Fruit fly (Drosophila melanogaster) whole organism, embryonic: ENCODE results near the gene CG6106.

Source experiments
- Adf1 ChIP-seq: fragments of 200-800 bp; sonication (Bioruptor generic); IDR thresholded peaks from 2 replicates; pipeline ENCODE4 v1.3.6; 2022; ENCODE audit warnings: missing biosample characterization, missing genetic modification characterization
- Blimp-1 ChIP-seq: fragments of 200-800 bp; sonication (Bioruptor generic); optimal IDR thresholded peaks from 3 replicates; lab custom pipeline; 2018; ENCODE audit warnings: missing biosample characterization, missing genetic modification characterization, mild to moderate bottlenecking, moderate library complexity, missing genetic modification reagents
- CG10321 ChIP-seq: fragments of 200-800 bp; sonication (Bioruptor generic); IDR thresholded peaks from 2 replicates; pipeline ENCODE4 v1.3.6; 2022; ENCODE audit warnings: missing biosample characterization, missing genetic modification characterization
- CG13296 ChIP-seq: fragments of 200-800 bp; sonication (Bioruptor generic); optimal IDR thresholded peaks from 3 replicates; lab custom pipeline; 2018; ENCODE audit warnings: missing biosample characterization, mild to moderate bottlenecking, missing genetic modification characterization
- CG16813 ChIP-seq: fragments of 200-800 bp; sonication (Bioruptor generic); IDR thresholded peaks from 3 replicates; pipeline ENCODE4 v1.3.6; 2022; ENCODE audit warnings: missing biosample characterization, missing genetic modification characterization; ENCODE audit not compliant: partially characterized antibody
- CG1832 ChIP-seq: fragments of 200-800 bp; sonication (Bioruptor generic); optimal IDR thresholded peaks from 2 replicates; lab custom pipeline; 2017; ENCODE audit warnings: missing biosample characterization, mild to moderate bottlenecking, missing genetic modification characterization, inconsistent platforms
- CG3995 ChIP-seq: fragments of 200-800 bp; sonication (Bioruptor generic); optimal IDR thresholded peaks from 3 replicates; lab custom pipeline; 2016; ENCODE audit warnings: missing biosample characterization, missing genetic modification characterization
- CG4854 ChIP-seq: fragments of 200-800 bp; sonication (Bioruptor generic); optimal IDR thresholded peaks from 2 replicates; lab custom pipeline; 2016; ENCODE audit warnings: missing biosample characterization, missing genetic modification characterization, inconsistent platforms
- CG6254 ChIP-seq: fragments of 200-800 bp; sonication (Bioruptor generic); optimal IDR thresholded peaks from 3 replicates; lab custom pipeline; 2017; ENCODE audit warnings: mild to moderate bottlenecking, missing biosample characterization, missing genetic modification reagents, missing genetic modification characterization
- CG7556 ChIP-seq: fragments of 200-800 bp; sonication (Bioruptor generic); optimal IDR thresholded peaks from 2 replicates; lab custom pipeline; 2017; ENCODE audit warnings: missing biosample characterization, mild to moderate bottlenecking, missing genetic modification characterization
- CG7786 ChIP-seq: fragments of 200-800 bp; sonication (Bioruptor generic); optimal IDR thresholded peaks from 2 replicates; lab custom pipeline; 2016; ENCODE audit warnings: missing biosample characterization, missing genetic modification characterization
- CG9727 ChIP-seq: fragments of 200-800 bp; sonication (Bioruptor generic); optimal IDR thresholded peaks from 3 replicates; lab custom pipeline; 2017; ENCODE audit warnings: missing biosample characterization, mild to moderate bottlenecking, missing genetic modification characterization
- D ChIP-seq, 2 experiments: fragments of 200-800 bp in 1 of 2; fragments of >200 bp in 1 of 2; sonication (Bioruptor generic) in 1 of 2; optimal IDR thresholded peaks; 2 replicates in 1 of 2; 3 replicates in 1 of 2; lab custom pipeline; 2017; ENCODE audit warnings: mild to moderate bottlenecking in 1 of 2, missing biosample characterization in 1 of 2, missing genetic modification characterization in 1 of 2, missing genetic modification reagents in 1 of 2
- Dad ChIP-seq: fragments of 200-800 bp; sonication (Bioruptor generic); optimal IDR thresholded peaks from 3 replicates; lab custom pipeline; 2016; ENCODE audit warnings: missing biosample characterization, missing genetic modification characterization
- Deaf1 ChIP-seq: fragments of 200-800 bp; optimal IDR thresholded peaks from 3 replicates; lab custom pipeline; 2019; ENCODE audit warnings: missing biosample characterization, mild to moderate bottlenecking, missing genetic modification characterization, moderate library complexity
- Eip74EF ChIP-seq, 2 experiments: fragments of 200-800 bp in 1 of 2; fragments of >200 bp in 1 of 2; sonication (Bioruptor generic) in 1 of 2; optimal IDR thresholded peaks; 2 replicates each; lab custom pipeline; 2017 to 2019; ENCODE audit warnings: missing biosample characterization in 2 of 2, missing genetic modification characterization in 2 of 2, mild to moderate bottlenecking in 1 of 2, moderate library complexity in 1 of 2
- Fer3 ChIP-seq: fragments of 200-800 bp; sonication (Bioruptor generic); optimal IDR thresholded peaks from 2 replicates; lab custom pipeline; 2018; ENCODE audit warnings: missing biosample characterization, mild to moderate bottlenecking, missing genetic modification characterization, moderate library complexity
- HmgZ ChIP-seq: fragments of 200-800 bp; sonication (Bioruptor generic); optimal IDR thresholded peaks from 2 replicates; lab custom pipeline; 2018; ENCODE audit warnings: missing biosample characterization, mild to moderate bottlenecking, missing genetic modification characterization
- Jarid2 ChIP-seq: fragments of 200-800 bp; sonication (Bioruptor generic); optimal IDR thresholded peaks from 3 replicates; lab custom pipeline; 2017; ENCODE audit warnings: mild to moderate bottlenecking, missing biosample characterization, missing genetic modification reagents, missing genetic modification characterization
- Lim3 ChIP-seq: fragments of 200-800 bp; sonication (Bioruptor generic); IDR thresholded peaks from 2 replicates; pipeline ENCODE4 v1.3.6; 2022; ENCODE audit warnings: missing biosample characterization, missing genetic modification characterization
- Neu2 ChIP-seq: fragments of 200-800 bp; sonication (Bioruptor generic); optimal IDR thresholded peaks from 3 replicates; lab custom pipeline; 2016; ENCODE audit warnings: missing biosample characterization, missing genetic modification characterization, borderline replicate concordance
- Nf-YB ChIP-seq: fragments of 200-800 bp; sonication (Bioruptor generic); optimal IDR thresholded peaks from 3 replicates; lab custom pipeline; 2019; ENCODE audit warnings: missing biosample characterization, mild to moderate bottlenecking, missing genetic modification characterization, moderate library complexity
- Nf-YC ChIP-seq: fragments of 200-800 bp; optimal IDR thresholded peaks from 3 replicates; lab custom pipeline; 2019; ENCODE audit warnings: missing biosample characterization, mild to moderate bottlenecking, missing genetic modification characterization, moderate library complexity
- Poxn ChIP-seq: fragments of 200-800 bp; sonication (Bioruptor generic); IDR thresholded peaks from 2 replicates; pipeline ENCODE4 v1.3.6; 2022; ENCODE audit warnings: missing biosample characterization, missing genetic modification characterization
- cg ChIP-seq: fragments of 200-800 bp; sonication (Bioruptor generic); optimal IDR thresholded peaks from 3 replicates; lab custom pipeline; 2019; ENCODE audit warnings: missing biosample characterization, mild to moderate bottlenecking, missing genetic modification characterization, moderate library complexity
- crol ChIP-seq: fragments of 200-800 bp; sonication (Bioruptor generic); IDR thresholded peaks from 2 replicates; pipeline ENCODE4 v1.3.6; 2022; ENCODE audit warnings: missing biosample characterization, missing genetic modification characterization
- hbn ChIP-seq: fragments of 200-800 bp; sonication (Bioruptor generic); IDR thresholded peaks from 2 replicates; pipeline ENCODE4 v1.3.6; 2022; ENCODE audit warnings: missing biosample characterization, missing genetic modification characterization; ENCODE audit not compliant: partially characterized antibody
- insv ChIP-seq, 2 experiments: fragments of 200-800 bp; sonication (Bioruptor generic); optimal IDR thresholded peaks; 3 replicates each; lab custom pipeline; 2016 to 2018; ENCODE audit warnings: missing biosample characterization in 2 of 2, missing genetic modification characterization in 2 of 2
- jumu ChIP-seq: fragments of 200-800 bp; sonication (Bioruptor generic); optimal IDR thresholded peaks from 3 replicates; lab custom pipeline; 2016; ENCODE audit warnings: missing biosample characterization, missing genetic modification characterization
- kni ChIP-seq: fragments of 200-800 bp; sonication (Bioruptor generic); optimal IDR thresholded peaks from 3 replicates; lab custom pipeline; 2017; ENCODE audit warnings: mild to moderate bottlenecking, missing biosample characterization, missing genetic modification reagents, missing genetic modification characterization
- lab ChIP-seq: fragments of 200-800 bp; sonication (Bioruptor generic); optimal IDR thresholded peaks from 3 replicates; lab custom pipeline; 2017; ENCODE audit warnings: missing biosample characterization, missing genetic modification characterization, mild to moderate bottlenecking, moderate library complexity, missing genetic modification reagents
- lilli ChIP-seq: fragments of 200-800 bp; sonication (Bioruptor generic); optimal IDR thresholded peaks from 3 replicates; lab custom pipeline; 2016; ENCODE audit warnings: missing biosample characterization, missing genetic modification characterization
- sc ChIP-seq, 3 experiments: fragments of >200 bp in 2 of 3; fragments of 200-800 bp in 1 of 3; sonication (Bioruptor generic) in 1 of 3; optimal IDR thresholded peaks; 2 replicates in 2 of 3; 3 replicates in 1 of 3; lab custom pipeline; 2017; ENCODE audit warnings: mild to moderate bottlenecking in 1 of 3, missing biosample characterization in 1 of 3, missing genetic modification characterization in 1 of 3, missing genetic modification reagents in 1 of 3
- sens ChIP-seq: fragments of 200-800 bp; sonication (Bioruptor generic); peaks from one replicate; lab custom pipeline; 2016; ENCODE audit warnings: missing biosample characterization, missing genetic modification characterization
- vvl ChIP-seq: fragments of 200-800 bp; sonication (Bioruptor generic); IDR thresholded peaks from 2 replicates; pipeline ENCODE4 v1.3.6; 2022; ENCODE audit warnings: missing biosample characterization, missing genetic modification characterization
- wor ChIP-seq: fragments of 200-800 bp; sonication (Bioruptor generic); IDR thresholded peaks from 2 replicates; pipeline ENCODE4 v1.3.6; 2022; ENCODE audit warnings: missing biosample characterization, missing genetic modification characterization
- z ChIP-seq: fragments of 200-800 bp; sonication (Bioruptor generic); IDR thresholded peaks from 3 replicates; pipeline ENCODE4 v1.3.6; 2022; ENCODE audit warnings: missing biosample characterization, missing genetic modification characterization
- zen2 ChIP-seq: fragments of 200-800 bp; sonication (Bioruptor generic); IDR thresholded peaks from 3 replicates; pipeline ENCODE4 v1.3.6; 2022; ENCODE audit warnings: missing biosample characterization, missing genetic modification characterization; ENCODE audit not compliant: partially characterized antibody

The CG6106 gene

DNA sequence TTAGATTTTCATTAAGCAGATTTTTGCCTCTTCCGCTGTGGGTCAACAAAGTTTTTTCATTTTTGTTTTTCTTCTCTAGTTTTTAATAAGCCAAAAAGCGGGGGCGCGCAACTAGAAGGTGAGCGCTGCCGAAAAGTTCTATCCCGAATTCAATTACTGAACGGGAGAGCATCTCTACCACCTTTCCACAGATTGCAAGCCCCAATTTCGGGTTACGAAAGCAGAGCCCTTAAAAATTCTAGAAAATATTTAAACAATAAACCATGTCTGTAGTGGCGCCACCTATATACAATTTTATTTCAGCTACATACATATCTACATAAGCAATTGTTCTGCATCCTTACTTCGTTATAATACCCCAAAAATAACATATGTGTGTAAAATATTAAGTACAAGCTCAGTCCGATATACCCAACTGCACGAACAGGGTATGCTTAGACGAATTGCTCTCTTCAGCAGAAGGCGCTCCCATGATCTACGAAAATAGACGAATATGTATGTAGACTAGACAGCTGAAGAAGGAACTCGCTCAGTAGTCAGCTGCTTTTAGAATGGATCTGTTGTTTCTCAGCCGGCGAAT, at the start of gene CG6106 (continued):
- TF ChIP-seq sc (optimal IDR thresholded peaks at IDR 0.05; lab: Kevin White, UChicago) = no peak
- TF ChIP-seq sc (GFP tag; optimal IDR thresholded peaks at IDR 0.05; lab: Kevin White, UChicago) = no peak
- TF ChIP-seq jumu (GFP tag; lab: Kevin White, UChicago) = no peak
- peak; percentile 2 for TF ChIP-seq lab
- TF ChIP-seq Jarid2 (GFP tag; lab: Kevin White, UChicago) = no peak
- TF ChIP-seq hbn (GFP tag; lab: Robert Waterston, UW) = no peak
- no peak for TF ChIP-seq CG3995 (GFP tag; lab: Kevin White, UChicago)
- no peak for TF ChIP-seq CG9727 (GFP tag; lab: Kevin White, UChicago)
- TF ChIP-seq Lim3 (GFP tag; lab: Robert Waterston, UW) = no peak
- TF ChIP-seq zen2 (GFP tag; lab: Robert Waterston, UW) = no peak
- no peak for TF ChIP-seq HmgZ (tag; lab: Kevin White, UChicago)
- TF ChIP-seq Neu2 (GFP tag; lab: Kevin White, UChicago) = no peak
- no peak for TF ChIP-seq CG7556 (GFP tag; lab: Kevin White, UChicago)
- TF ChIP-seq Fer3 (tag; lab: Kevin White, UChicago) = peak; percentile 13

DNA sequence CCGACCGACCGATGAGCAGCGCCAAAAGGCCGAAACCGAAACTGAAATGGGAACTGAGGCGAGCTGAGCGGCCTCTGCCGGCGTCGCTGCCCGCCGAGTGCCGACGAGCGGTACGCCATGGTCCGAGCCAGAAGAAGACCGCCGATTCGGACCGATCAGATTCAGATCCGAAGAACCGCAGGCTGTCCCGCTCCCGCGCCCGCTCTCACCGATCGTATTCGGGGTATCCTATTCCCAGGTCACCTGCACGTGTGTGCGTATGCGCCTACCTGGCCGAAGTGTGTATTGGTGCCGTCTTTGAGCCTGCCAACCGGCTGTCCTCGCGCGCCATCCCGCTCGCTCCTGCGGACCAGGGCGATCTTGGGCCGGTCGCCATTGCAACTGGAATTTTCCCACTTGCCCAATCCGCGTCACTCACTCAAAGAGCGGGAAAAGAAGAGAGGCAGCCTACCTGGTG, 49.4 kb upstream of the CG6106 start, which contains the start of gene upd1:
Gene upd1 (minus strand): TSS at position 51 of the 457 bp plus-strand sequence.
- TF ChIP-seq Poxn (GFP tag; lab: Robert Waterston, UW) (no peak), CG16813 (0 out of 3 replicates have a peak, but pooled peaks have one; percentile 11), Dad (GFP tag; lab: Kevin White, UChicago) (no peak), vvl (GFP tag; lab: Robert Waterston, UW) (no peak), CG6254 (GFP tag; lab: Kevin White, UChicago) (no peak), Deaf1 (tag; lab: Kevin White, UChicago) (peak; percentile 91), insv (GFP tag; optimal IDR thresholded peaks at IDR 0.05; lab: Kevin White, UChicago) (peak in 1 of 2 experiments; percentile 17), CG7786 (no peak), sens (peak; percentile 17), Nf-YB (GFP tag; lab: Kevin White, UChicago) (peak; percentile 97), Blimp-1 (no peak), CG13296 (GFP tag; lab: Kevin White, UChicago) (no peak), CG1832 (GFP tag; lab: Kevin White, UChicago) (peak; percentile 71), CG10321 (GFP tag; lab: Robert Waterston, UW) (peak; percentile 70), Nf-YC (tag; lab: Kevin White, UChicago) (peak; percentile 93), CG4854 (GFP tag; lab: Kevin White, UChicago) (no peak), Adf1 (peak; percentile 58), cg (GFP tag; lab: Kevin White, UChicago) (peak; percentile 79), D (optimal IDR thresholded peaks at IDR 0.05; lab: Kevin White, UChicago) (peak; percentile 15), D (GFP tag; optimal IDR thresholded peaks at IDR 0.05; lab: Kevin White, UChicago) (no peak), crol (GFP tag; lab: Robert Waterston, UW) (peak; percentile 34; the same call in 1 of the 2 replicates), lilli (GFP tag; lab: Kevin White, UChicago) (no peak), CG3995 (GFP tag; lab: Kevin White, UChicago) (no peak), Eip74EF (GFP tag; optimal IDR thresholded peaks at IDR 0.05; lab: Kevin White, UChicago) (no peak), Jarid2 (GFP tag; lab: Kevin White, UChicago) (peak; percentile 38), kni (GFP tag; lab: Kevin White, UChicago) (peak; percentile 59), z (GFP tag; lab: Robert Waterston, UW) (peak; percentile 91), wor (GFP tag; lab: Robert Waterston, UW) (no peak)
